Worm (Caenorhabditis elegans): ENCODE measurements around the gene acr-25.

The acr-25 gene

ce11 chrIV:6426089-6426715, 37.9 kb upstream of the acr-25 start, which contains the start of gene acp-6:
Gene acp-6, minus strand, starts transcription at chrIV:6426139.
- TF ChIP-seq unc-62 (GFP tag; optimal IDR thresholded peaks at IDR 0.05) (no peak), tbx-8 (GFP tag; optimal IDR thresholded peaks at IDR 0.05) (no peak), drap-1 (GFP tag; optimal IDR thresholded peaks at IDR 0.05) (no peak), nhr-28 (tag; optimal IDR thresholded peaks at IDR 0.05) (no peak), ceh-39 (tag; optimal IDR thresholded peaks at IDR 0.05) (no peak), bed-3 (GFP tag; optimal IDR thresholded peaks at IDR 0.05) (no peak)

ce11 chrIV:6427223-6427622, 36.9 kb upstream of the acr-25 start:
- no peak for TF ChIP-seq blmp-1 (tag; optimal IDR thresholded peaks at IDR 0.05)
- no peak for TF ChIP-seq mab-5 (tag; optimal IDR thresholded peaks at IDR 0.05)
- TF ChIP-seq lin-13 (tag; optimal IDR thresholded peaks at IDR 0.05), result no peak
- no peak for TF ChIP-seq nhr-76 (tag; optimal IDR thresholded peaks at IDR 0.05)
- no peak for TF ChIP-seq ceh-39 (tag; optimal IDR thresholded peaks at IDR 0.05)
- TF ChIP-seq M03D4.4 (tag; optimal IDR thresholded peaks at IDR 0.05), result no peak
- TF ChIP-seq lsy-2 (tag; optimal IDR thresholded peaks at IDR 0.05), result no peak
- TF ChIP-seq snpc-4 (tag; optimal IDR thresholded peaks at IDR 0.05), result no peak
- TF ChIP-seq cnd-1 (tag; optimal IDR thresholded peaks at IDR 0.05), result no peak
- TF ChIP-seq nhr-28 (tag; optimal IDR thresholded peaks at IDR 0.05), result no peak
- TF ChIP-seq unc-120 (tag; optimal IDR thresholded peaks at IDR 0.05; ENCODE audit: poor library complexity, severe bottlenecking), result no peak
- TF ChIP-seq nhr-12 (tag; optimal IDR thresholded peaks at IDR 0.05), result no peak
- TF ChIP-seq ztf-11 (tag; optimal IDR thresholded peaks at IDR 0.05), result no peak

ce11 chrIV:6431582-6431981, 32.5 kb upstream of the acr-25 start, which contains the start of gene acp-7:
Gene acp-7, minus strand, starts transcription at chrIV:6431682.
- no peak for TF ChIP-seq hlh-1 (tag; optimal IDR thresholded peaks at IDR 0.05)

ce11 chrIV:6432375-6432774, 31.7 kb upstream of the acr-25 start:
- TF ChIP-seq elt-1 (tag; optimal IDR thresholded peaks at IDR 0.05; ENCODE audit: borderline replicate concordance, insufficient read depth) (no peak), nhr-2 (tag; optimal IDR thresholded peaks at IDR 0.05) (no peak), hlh-1 (tag; optimal IDR thresholded peaks at IDR 0.05) (no peak), mls-2 (tag; optimal IDR thresholded peaks at IDR 0.05) (no peak), zip-8 (tag; optimal IDR thresholded peaks at IDR 0.05) (no peak), ceh-39 (tag; optimal IDR thresholded peaks at IDR 0.05) (no peak), mep-1 (tag; optimal IDR thresholded peaks at IDR 0.05) (no peak), nhr-76 (tag; optimal IDR thresholded peaks at IDR 0.05) (no peak), unc-39 (tag; optimal IDR thresholded peaks at IDR 0.05) (no peak), flh-1 (GFP tag; optimal IDR thresholded peaks at IDR 0.05) (no peak), tbx-8 (GFP tag; optimal IDR thresholded peaks at IDR 0.05) (no peak), mab-5 (tag; optimal IDR thresholded peaks at IDR 0.05) (no peak), ces-1 (GFP tag; optimal IDR thresholded peaks at IDR 0.05) (no peak)

ce11 chrIV:6433424-6433823, 30.7 kb upstream of the acr-25 start:
- TF ChIP-seq pha-4 (tag; optimal IDR thresholded peaks at IDR 0.05) (no peak), nhr-76 (tag; optimal IDR thresholded peaks at IDR 0.05) (no peak), nhr-28 (tag; optimal IDR thresholded peaks at IDR 0.05) (no peak), lsy-2 (tag; optimal IDR thresholded peaks at IDR 0.05) (no peak), nhr-237 (tag; optimal IDR thresholded peaks at IDR 0.05) (no peak), ham-2 (GFP tag; optimal IDR thresholded peaks at IDR 0.05) (no peak), mab-5 (tag; optimal IDR thresholded peaks at IDR 0.05) (no peak), snpc-4 (tag; optimal IDR thresholded peaks at IDR 0.05) (no peak), drap-1 (GFP tag; optimal IDR thresholded peaks at IDR 0.05) (no peak), bed-3 (GFP tag; optimal IDR thresholded peaks at IDR 0.05) (no peak), ceh-43 (GFP tag; optimal IDR thresholded peaks at IDR 0.05) (no peak), zip-8 (tag; optimal IDR thresholded peaks at IDR 0.05) (no peak), M03D4.4 (tag; optimal IDR thresholded peaks at IDR 0.05) (no peak), lin-13 (tag; optimal IDR thresholded peaks at IDR 0.05) (no peak)

- TF ChIP-seq sptf-1 (tag; optimal IDR thresholded peaks at IDR 0.05) (no peak), lsy-2 (tag; optimal IDR thresholded peaks at IDR 0.05) (no peak), sem-2 (GFP tag; optimal IDR thresholded peaks at IDR 0.05) (no peak), ceh-83 (GFP tag; optimal IDR thresholded peaks at IDR 0.05) (no peak), cnd-1 (tag; optimal IDR thresholded peaks at IDR 0.05) (no peak), lin-13 (tag; optimal IDR thresholded peaks at IDR 0.05) (no peak), ham-2 (GFP tag; optimal IDR thresholded peaks at IDR 0.05) (no peak), unc-120 (tag; optimal IDR thresholded peaks at IDR 0.05; ENCODE audit: poor library complexity, severe bottlenecking) (no peak), nhr-76 (tag; optimal IDR thresholded peaks at IDR 0.05) (no peak), nhr-237 (tag; optimal IDR thresholded peaks at IDR 0.05) (no peak), nhr-12 (tag; optimal IDR thresholded peaks at IDR 0.05) (no peak)
These were observed 26.1 kb upstream of the acr-25 start, which contains the start of gene dlc-5 for ce11 chrIV:6438051-6438450. Gene dlc-5, plus strand, starts transcription at chrIV:6438204.

All from whole organism, mixed stage, embryonic.